Fruit fly (Drosophila melanogaster) whole organism, prepupa: Measurements from ENCODE around the gene CG5280.
A peak's percentile ranks its signal among the peaks of the same experiment; 100 is the strongest.

Source experiments
- CG10631 ChIP-seq: fragments of 200-800 bp; sonication (Bioruptor generic); optimal IDR thresholded peaks from 2 replicates; lab custom pipeline; 2016; ENCODE audit warnings: missing biosample characterization, missing genetic modification characterization
- CG10669 ChIP-seq: fragments of 200-800 bp; sonication (Bioruptor generic); optimal IDR thresholded peaks from 3 replicates; lab custom pipeline; 2018; ENCODE audit warnings: missing biosample characterization, mild to moderate bottlenecking, missing genetic modification characterization, moderate library complexity
- CG11294 ChIP-seq: fragments of 200-800 bp; sonication (Bioruptor generic); IDR thresholded peaks from 2 replicates; pipeline ENCODE4 v1.3.6; 2022; ENCODE audit warnings: missing biosample characterization, missing genetic modification characterization
- CG11762 ChIP-seq: fragments of 200-800 bp; sonication (Bioruptor generic); optimal IDR thresholded peaks from 3 replicates; lab custom pipeline; 2016; ENCODE audit warnings: missing biosample characterization, missing genetic modification characterization; ENCODE audit not compliant: insufficient read depth
- CG11902 ChIP-seq: fragments of 200-800 bp; sonication (Bioruptor generic); optimal IDR thresholded peaks from 3 replicates; lab custom pipeline; 2016; ENCODE audit warnings: missing biosample characterization, missing genetic modification characterization
- CG1621 ChIP-seq: fragments of 200-800 bp; sonication (Bioruptor generic); optimal IDR thresholded peaks from 3 replicates; lab custom pipeline; 2018; ENCODE audit warnings: missing biosample characterization, mild to moderate bottlenecking, missing genetic modification characterization
- CG31627 ChIP-seq: fragments of 200-800 bp; sonication (Bioruptor generic); optimal IDR thresholded peaks from 3 replicates; lab custom pipeline; 2016; ENCODE audit warnings: missing biosample characterization, missing genetic modification characterization
- CG32006 ChIP-seq: fragments of 200-800 bp; sonication (Bioruptor generic); optimal IDR thresholded peaks from 3 replicates; lab custom pipeline; 2017; ENCODE audit warnings: missing biosample characterization, mild to moderate bottlenecking, missing genetic modification characterization
- CG34406 ChIP-seq: fragments of 200-800 bp; sonication (Bioruptor generic); optimal IDR thresholded peaks from 3 replicates; lab custom pipeline; 2016; ENCODE audit warnings: missing biosample characterization, missing genetic modification characterization
- CG3919 ChIP-seq: fragments of 200-800 bp; sonication (Bioruptor generic); optimal IDR thresholded peaks from 3 replicates; lab custom pipeline; 2016; ENCODE audit warnings: missing biosample characterization, missing genetic modification characterization
- CG6163 ChIP-seq: fragments of 200-800 bp; sonication (Bioruptor generic); IDR thresholded peaks from 3 replicates; pipeline ENCODE4 v1.3.6; 2022; ENCODE audit warnings: missing biosample characterization, missing genetic modification characterization
- CG6808 ChIP-seq: fragments of 200-800 bp; sonication (Bioruptor generic); optimal IDR thresholded peaks from 3 replicates; lab custom pipeline; 2017; ENCODE audit warnings: missing biosample characterization, missing genetic modification characterization, mild to moderate bottlenecking, moderate library complexity, missing genetic modification reagents
- CG6854 ChIP-seq: fragments of 200-800 bp; sonication (Bioruptor generic); optimal IDR thresholded peaks from 2 replicates; lab custom pipeline; 2017; ENCODE audit warnings: missing biosample characterization, mild to moderate bottlenecking, missing genetic modification characterization
- CG8119 ChIP-seq: fragments of 200-800 bp; sonication (Bioruptor generic); IDR thresholded peaks from 3 replicates; pipeline ENCODE4 v1.3.6; 2022; ENCODE audit warnings: missing biosample characterization, missing genetic modification characterization
- CG8319 ChIP-seq: fragments of 200-800 bp; sonication (Bioruptor generic); optimal IDR thresholded peaks from 3 replicates; lab custom pipeline; 2016; ENCODE audit warnings: missing biosample characterization, missing genetic modification characterization
- CG8632 ChIP-seq: fragments of 200-800 bp; sonication (Bioruptor generic); optimal IDR thresholded peaks from 3 replicates; lab custom pipeline; 2016; ENCODE audit warnings: missing biosample characterization, missing genetic modification characterization
- CG9139 ChIP-seq: fragments of 200-800 bp; sonication (Bioruptor generic); optimal IDR thresholded peaks from 3 replicates; lab custom pipeline; 2017; ENCODE audit warnings: missing biosample characterization, mild to moderate bottlenecking, missing genetic modification characterization
- Eip75B ChIP-seq: fragments of 200-800 bp; sonication (Bioruptor generic); optimal IDR thresholded peaks from 3 replicates; lab custom pipeline; 2016; ENCODE audit warnings: missing biosample characterization, missing genetic modification characterization
- Eip78C ChIP-seq: fragments of 200-800 bp; sonication (Bioruptor generic); peaks from one replicate; lab custom pipeline; 2016; ENCODE audit warnings: missing biosample characterization, missing genetic modification characterization
- Ets96B ChIP-seq: fragments of 200-800 bp; optimal IDR thresholded peaks from 2 replicates; lab custom pipeline; 2019; ENCODE audit warnings: missing biosample characterization, mild to moderate bottlenecking, missing genetic modification characterization, moderate library complexity
- Hr38 ChIP-seq: sonication (Bioruptor generic); optimal IDR thresholded peaks from 2 replicates; lab custom pipeline; 2016; ENCODE audit warnings: missing biosample characterization, missing genetic modification characterization
- Hr39 ChIP-seq: fragments of 200-800 bp; sonication (Bioruptor generic); optimal IDR thresholded peaks from 2 replicates; lab custom pipeline; 2016; ENCODE audit warnings: missing biosample characterization, missing genetic modification characterization
- Hr4 ChIP-seq: fragments of 200-800 bp; sonication (Bioruptor generic); optimal IDR thresholded peaks from 3 replicates; lab custom pipeline; 2016; ENCODE audit warnings: missing biosample characterization, missing genetic modification characterization
- Lpt ChIP-seq: fragments of 200-800 bp; sonication (Bioruptor generic); optimal IDR thresholded peaks from 3 replicates; lab custom pipeline; 2016; ENCODE audit warnings: missing biosample characterization, missing genetic modification characterization
- Met ChIP-seq: fragments of 200-800 bp; sonication (Bioruptor generic); optimal IDR thresholded peaks from 3 replicates; lab custom pipeline; 2016; ENCODE audit warnings: missing biosample characterization, missing genetic modification characterization
- OdsH ChIP-seq: fragments of 200-800 bp; sonication (Bioruptor generic); optimal IDR thresholded peaks from 3 replicates; lab custom pipeline; 2016; ENCODE audit warnings: missing biosample characterization, missing genetic modification characterization
- Sox102F ChIP-seq: fragments of 200-800 bp; sonication (Bioruptor generic); optimal IDR thresholded peaks from 2 replicates; lab custom pipeline; 2016; ENCODE audit warnings: missing biosample characterization, mild to moderate bottlenecking, missing genetic modification characterization
- achi ChIP-seq: fragments of 200-800 bp; sonication (Bioruptor generic); optimal IDR thresholded peaks from 3 replicates; lab custom pipeline; 2016; ENCODE audit warnings: missing biosample characterization, missing genetic modification characterization
- cyc ChIP-seq: fragments of 200-800 bp; sonication (Bioruptor generic); optimal IDR thresholded peaks from 3 replicates; lab custom pipeline; 2016; ENCODE audit warnings: missing biosample characterization, missing genetic modification characterization
- dac ChIP-seq: fragments of 200-800 bp; sonication (Bioruptor generic); optimal IDR thresholded peaks from 2 replicates; lab custom pipeline; 2017; ENCODE audit warnings: missing biosample characterization, mild to moderate bottlenecking, missing genetic modification characterization
- dsx ChIP-seq: fragments of 200-800 bp; optimal IDR thresholded peaks from 3 replicates; lab custom pipeline; 2019; ENCODE audit warnings: missing biosample characterization, mild to moderate bottlenecking, missing genetic modification characterization, moderate library complexity; ENCODE audit not compliant: poor library complexity, severe bottlenecking
- eg ChIP-seq: fragments of 200-800 bp; sonication (Bioruptor generic); IDR thresholded peaks from 3 replicates; pipeline ENCODE4 v1.3.6; 2022; ENCODE audit warnings: missing biosample characterization, missing genetic modification characterization
- esn ChIP-seq: fragments of 200-800 bp; sonication (Bioruptor generic); optimal IDR thresholded peaks from 2 replicates; lab custom pipeline; 2016; ENCODE audit warnings: missing biosample characterization, mild to moderate bottlenecking, missing genetic modification characterization, moderate library complexity
- fd85E ChIP-seq: fragments of 200-800 bp; sonication (Bioruptor generic); optimal IDR thresholded peaks from 3 replicates; lab custom pipeline; 2016; ENCODE audit warnings: missing biosample characterization, missing genetic modification characterization
- fkh ChIP-seq: fragments of 200-800 bp; sonication (Bioruptor generic); optimal IDR thresholded peaks from 3 replicates; lab custom pipeline; 2017; ENCODE audit warnings: missing biosample characterization, mild to moderate bottlenecking, missing genetic modification characterization, moderate library complexity
- lz ChIP-seq: fragments of 200-800 bp; sonication (Bioruptor generic); optimal IDR thresholded peaks from 3 replicates; lab custom pipeline; 2016; ENCODE audit warnings: missing biosample characterization, missing genetic modification characterization
- net ChIP-seq: fragments of 200-800 bp; sonication (Bioruptor generic); optimal IDR thresholded peaks from 3 replicates; lab custom pipeline; 2016; ENCODE audit warnings: missing biosample characterization, missing genetic modification characterization
- pdm3 ChIP-seq: fragments of 200-800 bp; sonication (Bioruptor generic); optimal IDR thresholded peaks from 3 replicates; lab custom pipeline; 2016; ENCODE audit warnings: missing biosample characterization, missing genetic modification characterization
- spab ChIP-seq: fragments of 200-800 bp; sonication (Bioruptor generic); optimal IDR thresholded peaks from 2 replicates; lab custom pipeline; 2017; ENCODE audit warnings: missing biosample characterization, mild to moderate bottlenecking, missing genetic modification characterization, missing genetic modification reagents
- ss ChIP-seq, 2 experiments: fragments of 200-800 bp; sonication (Bioruptor generic); optimal IDR thresholded peaks; 2 replicates in 1 of 2; 3 replicates in 1 of 2; lab custom pipeline; 2017 to 2018; ENCODE audit warnings: mild to moderate bottlenecking in 2 of 2, missing biosample characterization in 2 of 2, missing genetic modification characterization in 2 of 2, moderate library complexity in 1 of 2
- svp ChIP-seq: fragments of 200-800 bp; sonication (Bioruptor generic); peaks from one replicate; lab custom pipeline; 2016; ENCODE audit warnings: missing biosample characterization, missing genetic modification characterization
- topi ChIP-seq: fragments of 200-800 bp; sonication (Bioruptor generic); optimal IDR thresholded peaks from 3 replicates; lab custom pipeline; 2016; ENCODE audit warnings: missing biosample characterization, missing genetic modification characterization

CG5280 gene

DNA sequence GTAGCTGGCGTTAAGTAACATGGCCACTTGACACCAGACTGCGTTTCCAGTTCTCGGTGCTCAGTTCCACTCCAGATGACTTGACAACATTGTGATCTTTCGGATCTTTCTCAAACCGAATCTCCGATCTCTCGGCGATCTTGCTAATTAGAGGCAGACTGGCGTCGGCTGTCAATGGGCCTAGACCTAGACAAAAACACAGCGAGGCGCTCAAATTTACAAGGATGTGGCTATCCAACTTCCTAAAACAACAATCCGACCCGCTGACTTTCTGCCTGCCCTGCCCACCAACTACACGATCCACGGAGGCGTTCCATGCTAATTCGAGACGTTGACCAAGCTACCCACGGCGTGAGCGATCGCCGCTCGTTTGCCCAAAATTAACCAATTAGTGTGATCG, 23.7 kb upstream of the CG5280 start:
- TF ChIP-seq CG1621 (tag; lab: Kevin White, UChicago), result no peak
- TF ChIP-seq CG6808, result no peak
- no peak for TF ChIP-seq Hr4 (GFP tag; lab: Kevin White, UChicago)
- TF ChIP-seq net (GFP tag; lab: Kevin White, UChicago), result no peak
- no peak for TF ChIP-seq pdm3
- no peak for TF ChIP-seq svp (GFP tag; lab: Kevin White, UChicago)
- TF ChIP-seq CG8632, result no peak
- no peak for TF ChIP-seq CG8319 (GFP tag; lab: Kevin White, UChicago)
- TF ChIP-seq CG10631 (GFP tag; lab: Kevin White, UChicago), result no peak
- no peak for TF ChIP-seq fd85E (GFP tag; lab: Kevin White, UChicago)
- no peak for TF ChIP-seq Sox102F (GFP tag; lab: Kevin White, UChicago)
- no peak for TF ChIP-seq Hr39
- TF ChIP-seq lz (GFP tag; lab: Kevin White, UChicago), result no peak
- TF ChIP-seq Lpt (GFP tag; lab: Kevin White, UChicago), result no peak
- TF ChIP-seq CG11902 (GFP tag; lab: Kevin White, UChicago), result no peak
- no peak for TF ChIP-seq CG11294 (GFP tag; lab: Robert Waterston, UW)
- no peak for TF ChIP-seq CG8119 (GFP tag; lab: Robert Waterston, UW)
- TF ChIP-seq CG32006 (GFP tag; lab: Kevin White, UChicago), result no peak
- TF ChIP-seq fkh, result no peak
- TF ChIP-seq, all 60 proteins: peak for 0

DNA sequence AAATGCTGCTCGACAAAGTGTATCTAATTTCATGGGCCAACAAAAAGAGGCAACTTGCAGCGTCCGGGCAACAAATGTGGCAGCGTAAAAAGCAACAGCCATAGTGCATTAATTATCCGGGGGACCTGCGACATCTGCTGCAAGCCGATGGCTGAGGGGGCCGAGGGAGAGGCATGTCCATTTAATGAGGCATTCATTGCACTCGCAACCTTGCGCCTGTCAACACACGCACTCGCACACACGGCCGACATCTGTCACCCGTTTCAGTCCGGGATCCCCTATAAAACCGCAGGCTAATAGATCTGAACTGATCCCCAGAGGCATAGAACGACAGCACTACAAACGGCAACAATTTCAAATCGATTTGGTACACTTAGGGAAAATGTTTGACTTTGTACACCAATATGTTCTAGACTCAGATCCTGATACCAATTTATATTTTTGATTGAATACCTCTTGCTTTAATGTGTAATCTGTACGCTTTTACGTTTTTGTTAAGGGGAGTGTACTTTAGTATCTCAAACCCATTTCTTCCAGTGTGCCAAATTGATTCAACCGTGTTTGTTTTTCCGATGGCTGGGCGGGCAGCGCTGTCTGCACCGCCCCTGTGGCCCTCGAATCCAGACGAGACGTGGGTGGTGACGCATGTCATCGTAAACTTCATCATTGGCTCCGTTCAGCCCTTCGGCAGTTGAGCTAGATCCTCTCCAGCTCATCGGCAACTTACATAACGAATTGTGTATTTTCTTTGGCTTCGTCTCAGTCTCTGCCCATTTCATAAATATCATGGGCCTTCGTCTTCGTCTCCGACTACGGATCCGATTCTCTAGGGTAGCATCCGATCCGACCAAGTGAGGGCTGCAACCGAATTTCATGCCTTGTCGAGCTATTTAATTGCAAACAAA, 21.7 kb upstream of the CG5280 start:
- TF ChIP-seq fkh, result peak; percentile 0
- peak; percentile 6 for TF ChIP-seq Ets96B (tag; lab: Kevin White, UChicago)
- no peak for TF ChIP-seq CG11294 (GFP tag; lab: Robert Waterston, UW)
- no peak for TF ChIP-seq CG34406 (GFP tag; lab: Kevin White, UChicago)
- TF ChIP-seq Met (GFP tag; lab: Kevin White, UChicago), result no peak
- TF ChIP-seq CG8119 (GFP tag; lab: Robert Waterston, UW), result no peak
- TF ChIP-seq dsx (GFP tag; lab: Kevin White, UChicago), result peak; percentile 12
- TF ChIP-seq CG10669 (GFP tag; lab: Kevin White, UChicago), result peak; percentile 18
- TF ChIP-seq CG6163 (GFP tag; lab: Robert Waterston, UW), result peak; percentile 61
- peak; percentile 21 for TF ChIP-seq CG3919 (GFP tag; lab: Kevin White, UChicago)
- peak; percentile 16 for TF ChIP-seq Eip75B (GFP tag; lab: Kevin White, UChicago)
- TF ChIP-seq CG6808, result no peak
- TF ChIP-seq svp (GFP tag; lab: Kevin White, UChicago), result peak; percentile 48
- no peak for TF ChIP-seq CG9139 (GFP tag; lab: Kevin White, UChicago)
- TF ChIP-seq CG31627, result no peak
- no peak for TF ChIP-seq CG11762 (GFP tag; lab: Kevin White, UChicago)
- peak; percentile 22 for TF ChIP-seq spab (GFP tag; lab: Kevin White, UChicago)

DNA sequence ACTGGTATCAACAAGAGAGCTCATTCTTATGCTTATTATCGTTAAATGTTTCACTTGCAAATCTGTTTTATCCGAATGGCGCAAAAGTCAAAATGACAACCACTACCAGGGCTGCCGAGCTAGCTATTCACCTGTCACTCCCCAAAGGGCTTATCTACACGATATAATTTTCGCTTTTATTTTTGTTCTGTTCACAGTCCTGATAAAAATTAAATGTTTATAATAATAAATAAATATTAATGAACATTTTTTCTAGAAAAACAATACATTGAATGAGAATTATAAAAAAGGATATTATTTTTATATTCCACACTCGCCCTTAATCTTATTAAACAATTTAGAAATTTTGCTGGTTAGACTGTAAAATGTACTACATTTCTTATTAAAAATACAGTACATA, 19.7 kb upstream of the CG5280 start, which contains the start of gene CG5194:
TSS of gene CG5194 (minus strand) at position 101 of the 400 bp plus-strand sequence.
- TF ChIP-seq cyc (GFP tag; lab: Kevin White, UChicago) (no peak), Lpt (GFP tag; lab: Kevin White, UChicago) (no peak), OdsH (no peak), CG34406 (GFP tag; lab: Kevin White, UChicago) (no peak)

DNA sequence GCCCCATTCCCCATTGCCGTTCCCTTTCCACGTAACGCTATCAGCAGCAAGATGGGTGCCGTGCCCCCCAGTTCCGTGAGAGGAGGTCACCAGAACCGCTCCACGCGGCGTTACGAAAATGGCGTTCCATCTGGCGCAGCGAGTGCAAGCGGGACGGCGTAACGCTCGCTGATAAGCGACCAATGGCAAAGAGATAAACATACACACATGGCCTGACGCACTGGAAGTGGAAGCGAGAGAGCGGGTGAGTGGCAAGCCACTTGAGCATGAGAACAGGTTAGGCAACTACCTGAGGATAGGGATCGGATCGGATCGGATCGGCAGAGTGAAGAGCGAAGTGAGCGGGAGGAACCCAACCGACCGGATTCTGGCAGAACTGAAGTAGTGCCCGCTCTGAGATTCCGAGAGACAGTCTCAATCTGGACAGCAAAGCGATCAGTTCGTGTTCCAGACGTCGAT, 14.8 kb upstream of the CG5280 start, which contains the start of gene Doc3:
TSS of gene Doc3 (plus strand) at position 409 of the 459 bp plus-strand sequence.
- TF ChIP-seq dsx (GFP tag; lab: Kevin White, UChicago) (no peak), topi (GFP tag; lab: Kevin White, UChicago) (no peak), achi (no peak), lz (GFP tag; lab: Kevin White, UChicago) (no peak), Hr39 (no peak), ss (GFP tag; optimal IDR thresholded peaks at IDR 0.05; lab: Kevin White, UChicago) (peak in 1 of 2 experiments; percentile 60), Hr4 (GFP tag; lab: Kevin White, UChicago) (no peak), CG6163 (GFP tag; lab: Robert Waterston, UW) (peak; percentile 52; the same call in 1 of the 3 replicates), fkh (peak; percentile 43), CG8319 (GFP tag; lab: Kevin White, UChicago) (peak; percentile 99), Hr38 (GFP tag; lab: Kevin White, UChicago) (no peak), dac (GFP tag; lab: Kevin White, UChicago) (no peak), eg (GFP tag; lab: Robert Waterston, UW) (no peak), Eip78C (no peak), CG6854 (GFP tag; lab: Kevin White, UChicago) (peak; percentile 93), svp (GFP tag; lab: Kevin White, UChicago) (peak; percentile 98), fd85E (GFP tag; lab: Kevin White, UChicago) (no peak), CG1621 (tag; lab: Kevin White, UChicago) (peak; percentile 3), esn (GFP tag; lab: Kevin White, UChicago) (no peak)
